Fruit fly (Drosophila melanogaster): ENCODE measurements around the gene CG13643.

The CG13643 gene

dm6 chr3R:24905959-24906634 is at the start of gene CG13643:
Gene CG13643 (minus strand): TSS chr3R:24906004.
- TF ChIP-seq CG7928 (GFP tag; optimal IDR thresholded peaks at IDR 0.05) (no peak), hkb (optimal IDR thresholded peaks at IDR 0.05) (no peak), hkb (GFP tag; IDR thresholded peaks at IDR 0.05) (0 out of 2 replicates have a peak, but pooled peaks have one; percentile 34), CG12236 (GFP tag; optimal IDR thresholded peaks at IDR 0.05) (no peak), GATAe (GFP tag; conservative IDR thresholded peaks at IDR 0.05) (no peak), CG11247 (GFP tag; IDR thresholded peaks at IDR 0.05) (no peak), CG9817 (tag; optimal IDR thresholded peaks at IDR 0.05) (no peak), sisA (GFP tag; IDR thresholded peaks at IDR 0.05) (no peak), CG2116 (GFP tag; optimal IDR thresholded peaks at IDR 0.05) (no peak), CG10267 (tag; optimal IDR thresholded peaks at IDR 0.05) (peak; percentile 30), CG11085 (GFP tag; IDR thresholded peaks at IDR 0.05) (no peak), dan (GFP tag; IDR thresholded peaks at IDR 0.05) (no peak), CG15073 (GFP tag; optimal IDR thresholded peaks at IDR 0.05) (no peak), Mes4 (GFP tag; optimal IDR thresholded peaks at IDR 0.05) (no peak), CG15601 (tag; optimal IDR thresholded peaks at IDR 0.05) (no peak), CG10209 (GFP tag; optimal IDR thresholded peaks at IDR 0.05) (peak; percentile 34), Asciz (GFP tag; optimal IDR thresholded peaks at IDR 0.05) (peak; percentile 11), Oli (tag; optimal IDR thresholded peaks at IDR 0.05) (peak; percentile 33), inv (GFP tag; IDR thresholded peaks at IDR 0.05; ENCODE audit: partially characterized antibody) (no peak), CG1832 (GFP tag; optimal IDR thresholded peaks at IDR 0.05) (no peak), MESR4 (GFP tag; optimal IDR thresholded peaks at IDR 0.05) (no peak), tgo (GFP tag; IDR thresholded peaks at IDR 0.05) (no peak), hb (GFP tag; IDR thresholded peaks at IDR 0.05; ENCODE audit: partially characterized antibody) (no peak), CG12299 (tag; optimal IDR thresholded peaks at IDR 0.05) (no peak), CG32767 (GFP tag; IDR thresholded peaks at IDR 0.05) (no peak), CG4707 (GFP tag; optimal IDR thresholded peaks at IDR 0.05) (no peak), esg (GFP tag; conservative IDR thresholded peaks at IDR 0.05) (no peak), grau (tag; optimal IDR thresholded peaks at IDR 0.05) (no peak), CG14014 (GFP tag; IDR thresholded peaks at IDR 0.05) (0 out of 2 replicates have a peak, but pooled peaks have one; percentile 35), CG8359 (GFP tag; optimal IDR thresholded peaks at IDR 0.05; ENCODE audit: borderline replicate concordance) (no peak), D (optimal IDR thresholded peaks at IDR 0.05) (no peak), D (GFP tag; optimal IDR thresholded peaks at IDR 0.05) (no peak), CG34376 (GFP tag; optimal IDR thresholded peaks at IDR 0.05) (no peak), NfI (GFP tag; optimal IDR thresholded peaks at IDR 0.05) (peak; percentile 5), otp (GFP tag; IDR thresholded peaks at IDR 0.05) (no peak), ftz-f1 (GFP tag; optimal IDR thresholded peaks at IDR 0.05) (no peak), pan (optimal IDR thresholded peaks at IDR 0.05) (no peak), pan (GFP tag; optimal IDR thresholded peaks at IDR 0.05 in 1 of 2, IDR thresholded peaks at IDR 0.05 in 1 of 2) (no peak), grn (GFP tag; optimal IDR thresholded peaks at IDR 0.05) (no peak), Deaf1 (tag; optimal IDR thresholded peaks at IDR 0.05) (peak; percentile 76), crol (GFP tag; IDR thresholded peaks at IDR 0.05) (no peak), CG32532 (GFP tag; IDR thresholded peaks at IDR 0.05) (no peak), z (GFP tag; IDR thresholded peaks at IDR 0.05) (no peak), CG12769 (tag; optimal IDR thresholded peaks at IDR 0.05) (no peak), CG10979 (tag; optimal IDR thresholded peaks at IDR 0.05) (peak; percentile 43), CG17612 (GFP tag; IDR thresholded peaks at IDR 0.05) (no peak), CG34224 (GFP tag; IDR thresholded peaks at IDR 0.05; ENCODE audit: partially characterized antibody) (no peak), sim (GFP tag; IDR thresholded peaks at IDR 0.05) (no peak), Ravus (GFP tag; IDR thresholded peaks at IDR 0.05) (no peak), bcd (GFP tag; optimal IDR thresholded peaks at IDR 0.05) (no peak), Fer2 (tag; optimal IDR thresholded peaks at IDR 0.05) (no peak)
